Fruit fly (Drosophila melanogaster) whole organism, embryonic: ENCODE results near the gene CG17841.

Experiments
- Atf6 ChIP-seq: fragments of 200-800 bp; sonication (Bioruptor generic); IDR thresholded peaks from 2 replicates; pipeline ENCODE4 v1.3.6; 2022; ENCODE audit warnings: missing biosample characterization, missing genetic modification characterization
- BEAF-32 ChIP-seq: fragments of 200-800 bp; sonication (Bioruptor generic); optimal IDR thresholded peaks from 3 replicates; lab custom pipeline; 2017; ENCODE audit warnings: missing biosample characterization, missing genetic modification characterization, mild to moderate bottlenecking, moderate library complexity, missing genetic modification reagents
- BtbVII ChIP-seq: fragments of 200-800 bp; sonication (Bioruptor generic); optimal IDR thresholded peaks from 3 replicates; lab custom pipeline; 2017; ENCODE audit warnings: missing biosample characterization, mild to moderate bottlenecking, missing genetic modification characterization
- CG11560 ChIP-seq: fragments of 200-800 bp; sonication (Bioruptor generic); IDR thresholded peaks from 3 replicates; pipeline ENCODE4 v1.3.6; 2022; ENCODE audit warnings: missing biosample characterization, missing genetic modification characterization
- CG13123 ChIP-seq: fragments of 200-800 bp; sonication (Bioruptor generic); optimal IDR thresholded peaks from 2 replicates; lab custom pipeline; 2016; ENCODE audit warnings: missing biosample characterization, missing genetic modification characterization
- CG13624 ChIP-seq: fragments of 200-800 bp; sonication (Bioruptor generic); optimal IDR thresholded peaks from 2 replicates; lab custom pipeline; 2016; ENCODE audit warnings: missing biosample characterization, missing genetic modification characterization
- CG15514 ChIP-seq: fragments of 200-800 bp; sonication (Bioruptor generic); optimal IDR thresholded peaks from 3 replicates; lab custom pipeline; 2017; ENCODE audit warnings: missing biosample characterization, missing genetic modification characterization, mild to moderate bottlenecking, moderate library complexity, missing genetic modification reagents
- CG1603 ChIP-seq: fragments of 200-800 bp; sonication (Bioruptor generic); optimal IDR thresholded peaks from 2 replicates; lab custom pipeline; 2019; ENCODE audit warnings: missing biosample characterization, mild to moderate bottlenecking, missing genetic modification characterization, moderate library complexity
- CG18764 ChIP-seq: fragments of 200-800 bp; sonication (Bioruptor generic); optimal IDR thresholded peaks from 3 replicates; lab custom pipeline; 2016; ENCODE audit warnings: missing biosample characterization, missing genetic modification characterization
- CG2129 ChIP-seq: fragments of 200-800 bp; sonication (Bioruptor generic); IDR thresholded peaks from 2 replicates; pipeline ENCODE4 v1.3.6; 2022; ENCODE audit warnings: missing biosample characterization, missing genetic modification characterization; ENCODE audit not compliant: partially characterized antibody
- CG2712 ChIP-seq: fragments of 200-800 bp; optimal IDR thresholded peaks from 3 replicates; lab custom pipeline; 2019; ENCODE audit warnings: missing biosample characterization, mild to moderate bottlenecking, missing genetic modification characterization, moderate library complexity
- CG34376 ChIP-seq: fragments of 200-800 bp; sonication (Bioruptor generic); optimal IDR thresholded peaks from 2 replicates; lab custom pipeline; 2018; ENCODE audit warnings: missing biosample characterization, mild to moderate bottlenecking, missing genetic modification characterization
- CG6765 ChIP-seq: fragments of 200-800 bp; sonication (Bioruptor generic); optimal IDR thresholded peaks from 3 replicates; lab custom pipeline; 2017; ENCODE audit warnings: missing biosample characterization, mild to moderate bottlenecking, missing genetic modification characterization
- CG7372 ChIP-seq: fragments of 200-800 bp; sonication (Bioruptor generic); IDR thresholded peaks from 2 replicates; pipeline ENCODE4 v1.3.6; 2022; ENCODE audit warnings: missing biosample characterization, missing genetic modification characterization
- CG8089 ChIP-seq: fragments of 200-800 bp; sonication (Bioruptor generic); optimal IDR thresholded peaks from 3 replicates; lab custom pipeline; 2016; ENCODE audit warnings: missing biosample characterization, missing genetic modification characterization
- CG9797 ChIP-seq: fragments of 200-800 bp; sonication (Bioruptor generic); optimal IDR thresholded peaks from 3 replicates; lab custom pipeline; 2018; ENCODE audit warnings: missing biosample characterization, mild to moderate bottlenecking, missing genetic modification characterization
- D ChIP-seq, 2 experiments: fragments of 200-800 bp in 1 of 2; fragments of >200 bp in 1 of 2; sonication (Bioruptor generic) in 1 of 2; optimal IDR thresholded peaks; 2 replicates in 1 of 2; 3 replicates in 1 of 2; lab custom pipeline; 2017; ENCODE audit warnings: mild to moderate bottlenecking in 1 of 2, missing biosample characterization in 1 of 2, missing genetic modification characterization in 1 of 2, missing genetic modification reagents in 1 of 2
- Deaf1 ChIP-seq: fragments of 200-800 bp; optimal IDR thresholded peaks from 3 replicates; lab custom pipeline; 2019; ENCODE audit warnings: missing biosample characterization, mild to moderate bottlenecking, missing genetic modification characterization, moderate library complexity
- E2f2 ChIP-seq: fragments of 200-800 bp; sonication (Bioruptor generic); IDR thresholded peaks from 2 replicates; pipeline ENCODE4 v1.3.6; 2022; ENCODE audit warnings: missing biosample characterization, missing genetic modification characterization
- Gsc ChIP-seq: fragments of 200-800 bp; sonication (Bioruptor generic); IDR thresholded peaks from 2 replicates; pipeline ENCODE4 v1.3.6; 2022; ENCODE audit warnings: missing biosample characterization, missing genetic modification characterization
- H15 ChIP-seq: fragments of 200-800 bp; sonication (Bioruptor generic); IDR thresholded peaks from 3 replicates; pipeline ENCODE4 v1.3.6; 2022; ENCODE audit warnings: missing biosample characterization, missing genetic modification characterization
- HLH4C ChIP-seq: fragments of 200-800 bp; sonication (Bioruptor generic); IDR thresholded peaks from 3 replicates; pipeline ENCODE4 v1.3.6; 2022; ENCODE audit warnings: missing biosample characterization, missing genetic modification characterization; ENCODE audit not compliant: partially characterized antibody
- HLHmδ ChIP-seq: fragments of 200-800 bp; sonication (Bioruptor generic); optimal IDR thresholded peaks from 2 replicates; lab custom pipeline; 2018; ENCODE audit warnings: missing biosample characterization, mild to moderate bottlenecking, missing genetic modification characterization, moderate library complexity
- Hmr ChIP-seq: fragments of 200-800 bp; sonication (Bioruptor generic); optimal IDR thresholded peaks from 3 replicates; lab custom pipeline; 2017; ENCODE audit warnings: mild to moderate bottlenecking, missing biosample characterization, missing genetic modification reagents, missing genetic modification characterization
- Hr39 ChIP-seq: fragments of >200 bp; optimal IDR thresholded peaks from 2 replicates; lab custom pipeline; 2017
- Myb ChIP-seq: fragments of 200-800 bp; sonication (Bioruptor generic); optimal IDR thresholded peaks from 2 replicates; lab custom pipeline; 2016; ENCODE audit warnings: missing biosample characterization, missing genetic modification characterization
- Sin3A ChIP-seq: fragments of >200 bp; optimal IDR thresholded peaks from 2 replicates; lab custom pipeline; 2018
- Sox100B ChIP-seq: fragments of 200-800 bp; sonication (Bioruptor generic); optimal IDR thresholded peaks from 3 replicates; lab custom pipeline; 2018; ENCODE audit warnings: missing biosample characterization, mild to moderate bottlenecking, missing genetic modification characterization
- Sox102F ChIP-seq: fragments of 200-800 bp; sonication (Bioruptor generic); optimal IDR thresholded peaks from 2 replicates; lab custom pipeline; 2018; ENCODE audit warnings: missing biosample characterization, mild to moderate bottlenecking, missing genetic modification characterization, moderate library complexity
- TFAM ChIP-seq: fragments of 200-800 bp; sonication (Bioruptor generic); optimal IDR thresholded peaks from 2 replicates; lab custom pipeline; 2017; ENCODE audit warnings: missing biosample characterization, missing genetic modification characterization, inconsistent platforms
- Tbp ChIP-seq: fragments of >200 bp; optimal IDR thresholded peaks from 2 replicates; lab custom pipeline; 2018; ENCODE audit warnings: missing biosample characterization, missing genetic modification characterization
- Trl ChIP-seq, 3 experiments: fragments of >200 bp in 2 of 3; fragments of 200-800 bp in 1 of 3; sonication (Bioruptor generic) in 1 of 3; optimal IDR thresholded peaks; 2 replicates in 1 of 3; 3 replicates in 2 of 3; lab custom pipeline; 2016 to 2017; ENCODE audit warnings: missing biosample characterization in 1 of 3, missing genetic modification characterization in 1 of 3
- YL-1 ChIP-seq: fragments of 200-800 bp; sonication (Bioruptor generic); optimal IDR thresholded peaks from 3 replicates; lab custom pipeline; 2017; ENCODE audit warnings: missing biosample characterization, mild to moderate bottlenecking, missing genetic modification characterization
- ara ChIP-seq: fragments of 200-800 bp; sonication (Bioruptor generic); IDR thresholded peaks from 2 replicates; pipeline ENCODE4 v1.3.6; 2022; ENCODE audit warnings: missing biosample characterization, missing genetic modification characterization
- bigmax ChIP-seq: fragments of 200-800 bp; sonication (Bioruptor generic); optimal IDR thresholded peaks from 2 replicates; lab custom pipeline; 2018; ENCODE audit warnings: missing biosample characterization, mild to moderate bottlenecking, missing genetic modification characterization
- corto ChIP-seq: fragments of 200-800 bp; sonication (Bioruptor generic); optimal IDR thresholded peaks from 2 replicates; lab custom pipeline; 2016; ENCODE audit warnings: missing biosample characterization, mild to moderate bottlenecking, missing genetic modification characterization, moderate library complexity
- danr ChIP-seq: fragments of 200-800 bp; sonication (Bioruptor generic); IDR thresholded peaks from 2 replicates; pipeline ENCODE4 v1.3.6; 2022; ENCODE audit warnings: missing biosample characterization, missing genetic modification characterization
- dpn ChIP-seq, 2 experiments: fragments of 200-800 bp; sonication (Bioruptor generic); optimal IDR thresholded peaks; 3 replicates each; lab custom pipeline; 2016; ENCODE audit warnings: missing biosample characterization in 2 of 2, missing genetic modification characterization in 2 of 2
- dysf ChIP-seq: fragments of 200-800 bp; sonication (Bioruptor generic); IDR thresholded peaks from 3 replicates; pipeline ENCODE4 v1.3.6; 2022; ENCODE audit warnings: missing biosample characterization, missing genetic modification characterization
- fd3F ChIP-seq: fragments of 200-800 bp; sonication (Bioruptor generic); optimal IDR thresholded peaks from 2 replicates; lab custom pipeline; 2018; ENCODE audit warnings: missing biosample characterization, mild to moderate bottlenecking, missing genetic modification characterization, moderate library complexity
- fu2 ChIP-seq: fragments of 200-800 bp; sonication (Bioruptor generic); optimal IDR thresholded peaks from 2 replicates; lab custom pipeline; 2016; ENCODE audit warnings: missing biosample characterization, missing genetic modification characterization
- gcm ChIP-seq: fragments of 200-800 bp; sonication (Bioruptor generic); optimal IDR thresholded peaks from 2 replicates; lab custom pipeline; 2019; ENCODE audit warnings: missing biosample characterization, mild to moderate bottlenecking, missing genetic modification characterization, moderate library complexity
- lilli ChIP-seq: fragments of 200-800 bp; sonication (Bioruptor generic); optimal IDR thresholded peaks from 3 replicates; lab custom pipeline; 2016; ENCODE audit warnings: missing biosample characterization, missing genetic modification characterization
- odd ChIP-seq: fragments of 200-800 bp; sonication (Bioruptor generic); optimal IDR thresholded peaks from 2 replicates; lab custom pipeline; 2017; ENCODE audit warnings: missing biosample characterization, mild to moderate bottlenecking, missing genetic modification characterization
- phol ChIP-seq: fragments of 200-800 bp; sonication (Bioruptor generic); optimal IDR thresholded peaks from 3 replicates; lab custom pipeline; 2018; ENCODE audit warnings: missing biosample characterization, mild to moderate bottlenecking, missing genetic modification characterization, moderate library complexity
- sd ChIP-seq: fragments of 200-800 bp; sonication (Bioruptor generic); optimal IDR thresholded peaks from 3 replicates; lab custom pipeline; 2018; ENCODE audit warnings: missing biosample characterization, mild to moderate bottlenecking, missing genetic modification characterization, moderate library complexity
- sna ChIP-seq: fragments of 200-800 bp; sonication (Bioruptor generic); IDR thresholded peaks from 2 replicates; pipeline ENCODE4 v1.3.6; 2022; ENCODE audit warnings: missing biosample characterization, missing genetic modification characterization; ENCODE audit not compliant: partially characterized antibody
- sqz ChIP-seq: fragments of 200-800 bp; sonication (Bioruptor generic); optimal IDR thresholded peaks from 3 replicates; lab custom pipeline; 2018; ENCODE audit warnings: missing biosample characterization, mild to moderate bottlenecking, missing genetic modification characterization
- zfh1 ChIP-seq: fragments of 200-800 bp; sonication (Bioruptor generic); IDR thresholded peaks from 3 replicates; pipeline ENCODE4 v1.3.6; 2022; ENCODE audit warnings: missing biosample characterization, missing genetic modification characterization

The CG17841 gene

dm6 chrX:10365748-10366415, 2.0 kb upstream of the CG17841 start (continued):
- TF ChIP-seq Atf6 (GFP tag; lab: Robert Waterston, UW) (peak; percentile 18; the same call in 1 of the 2 replicates), dysf (no peak), H15 (no peak), CG2712 (tag; lab: Kevin White, UChicago) (peak; percentile 32), Hr39 (no peak), odd (GFP tag; lab: Kevin White, UChicago) (no peak), YL-1 (peak; percentile 62), Tbp (GFP tag; lab: Kevin White, UChicago) (no peak), fd3F (no peak), D (optimal IDR thresholded peaks at IDR 0.05; lab: Kevin White, UChicago) (peak; percentile 56), D (GFP tag; optimal IDR thresholded peaks at IDR 0.05; lab: Kevin White, UChicago) (no peak), Sox102F (no peak), Deaf1 (tag; lab: Kevin White, UChicago) (peak; percentile 34), dpn (GFP tag; optimal IDR thresholded peaks at IDR 0.05; lab: Kevin White, UChicago) (peak in 1 of 2 experiments; percentile 0), Gsc (no peak), Hmr (GFP tag; lab: Kevin White, UChicago) (peak; percentile 25), ara (GFP tag; lab: Robert Waterston, UW) (no peak), CG13624 (GFP tag; lab: Kevin White, UChicago) (peak; percentile 68), bigmax (GFP tag; lab: Kevin White, UChicago) (no peak), TFAM (no peak), CG11560 (tag; lab: Robert Waterston, UW) (peak; percentile 97), CG6765 (GFP tag; lab: Kevin White, UChicago) (peak; percentile 36), E2f2 (GFP tag; lab: Robert Waterston, UW) (peak; percentile 77), zfh1 (0 out of 3 replicates have a peak, but pooled peaks have one; percentile 37), CG18764 (GFP tag; lab: Kevin White, UChicago) (no peak), lilli (GFP tag; lab: Kevin White, UChicago) (peak; percentile 13), Sox100B (GFP tag; lab: Kevin White, UChicago) (no peak), Trl (optimal IDR thresholded peaks at IDR 0.05; lab: Kevin White, UChicago) (peak in 1 of 2 experiments; percentile 22), Trl (GFP tag; optimal IDR thresholded peaks at IDR 0.05; lab: Kevin White, UChicago) (peak; percentile 40), sna (peak; percentile 87), CG34376 (GFP tag; lab: Kevin White, UChicago) (peak; percentile 50), corto (no peak), sqz (peak; percentile 28), Sin3A (lab: Kevin White, UChicago) (peak; percentile 50), HLH4C (peak; percentile 97), BEAF-32 (GFP tag; lab: Kevin White, UChicago) (peak; percentile 86), CG15514 (GFP tag; lab: Kevin White, UChicago) (peak; percentile 46), phol (tag; lab: Kevin White, UChicago) (peak; percentile 15), CG8089 (GFP tag; lab: Kevin White, UChicago) (no peak), fu2 (GFP tag; lab: Kevin White, UChicago) (no peak), Myb (GFP tag; lab: Kevin White, UChicago) (peak; percentile 65), HLHmδ (GFP tag; lab: Kevin White, UChicago) (no peak), CG1603 (tag; lab: Kevin White, UChicago) (peak; percentile 82), danr (GFP tag; lab: Robert Waterston, UW) (no peak), CG7372 (GFP tag; lab: Robert Waterston, UW) (no peak), gcm (GFP tag; lab: Kevin White, UChicago) (peak; percentile 10), BtbVII (no peak), CG13123 (GFP tag; lab: Kevin White, UChicago) (no peak), CG2129 (peak; percentile 48), CG9797 (GFP tag; lab: Kevin White, UChicago) (peak; percentile 38), sd (tag; lab: Kevin White, UChicago) (peak; percentile 82)
